Worm (Caenorhabditis elegans): ENCODE measurements around the gene mam-1.

DNA sequence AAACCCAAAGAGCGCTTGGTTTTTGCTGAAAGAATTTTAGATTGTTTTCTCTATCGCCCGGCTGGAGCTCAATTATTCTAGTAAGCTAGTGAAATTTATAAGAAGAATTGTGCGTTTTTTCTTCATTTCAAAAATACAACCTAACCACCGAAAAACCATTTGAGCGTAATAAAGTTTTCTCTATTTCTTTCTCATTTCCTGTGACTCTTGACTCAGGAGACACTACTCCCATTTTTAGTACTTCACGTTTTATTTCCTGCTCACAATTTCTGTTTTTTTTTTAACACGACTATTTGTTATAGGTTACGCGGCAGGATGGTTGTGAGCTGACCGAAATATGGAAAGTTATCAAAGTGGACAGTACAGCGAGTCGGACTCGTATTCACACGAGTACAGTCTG, 24.8 kb upstream of the mam-1 start, which contains the start of gene F35H12.6:
- TF ChIP-seq T22C8.4 (GFP tag; IDR thresholded peaks at IDR 0.05) (no peak), klf-2 (GFP tag; conservative IDR thresholded peaks at IDR 0.05) (no peak), tab-1 (GFP tag; IDR thresholded peaks at IDR 0.05) (no peak), med-1 (GFP tag; optimal IDR thresholded peaks at IDR 0.05; ENCODE audit: insufficient read depth) (no peak), flt-1 (GFP tag; IDR thresholded peaks at IDR 0.05) (no peak), ztf-23 (GFP tag; IDR thresholded peaks at IDR 0.05) (no peak)
